Fruit fly (Drosophila melanogaster): Measurements from ENCODE around the gene Nhe1.
A peak's percentile ranks its signal among the peaks of the same experiment; 100 is the strongest.

Nhe1 gene

dm6 chr2L:131466-132270 is 25.1 kb upstream of the Nhe1 start, which contains the start of gene Gs1 (continued):
- TF ChIP-seq CG8359 (GFP tag; optimal IDR thresholded peaks at IDR 0.05; ENCODE audit: borderline replicate concordance) (peak; percentile 17), mirr (GFP tag; optimal IDR thresholded peaks at IDR 0.05) (peak; percentile 67), ato (GFP tag; IDR thresholded peaks at IDR 0.05; ENCODE audit: partially characterized antibody) (0 out of 2 replicates have a peak, but pooled peaks have one; percentile 53), CG18011 (GFP tag; optimal IDR thresholded peaks at IDR 0.05) (peak; percentile 4), CG9876 (GFP tag; optimal IDR thresholded peaks at IDR 0.05) (no peak), CG32772 (GFP tag; IDR thresholded peaks at IDR 0.05) (no peak), run (tag; optimal IDR thresholded peaks at IDR 0.05) (peak; percentile 7), CG2129 (GFP tag; IDR thresholded peaks at IDR 0.05; ENCODE audit: partially characterized antibody) (no peak), CG12769 (tag; optimal IDR thresholded peaks at IDR 0.05) (peak; percentile 77), CG42726 (GFP tag; IDR thresholded peaks at IDR 0.05; ENCODE audit: partially characterized antibody) (no peak), CG7928 (GFP tag; optimal IDR thresholded peaks at IDR 0.05) (no peak), odd (GFP tag; optimal IDR thresholded peaks at IDR 0.05) (peak; percentile 4), CG9215 (GFP tag; IDR thresholded peaks at IDR 0.05) (no peak), crol (GFP tag; IDR thresholded peaks at IDR 0.05) (peak; percentile 32; the same call in 1 of the 2 replicates), pb (GFP tag; optimal IDR thresholded peaks at IDR 0.05) (peak; percentile 30), CG13123 (GFP tag; optimal IDR thresholded peaks at IDR 0.05) (no peak), sqz (GFP tag; optimal IDR thresholded peaks at IDR 0.05) (peak; percentile 66), CG12391 (tag; optimal IDR thresholded peaks at IDR 0.05) (no peak), gcm (GFP tag; optimal IDR thresholded peaks at IDR 0.05) (peak; percentile 39), ATbp (GFP tag; optimal IDR thresholded peaks at IDR 0.05) (peak; percentile 38), sr (GFP tag; IDR thresholded peaks at IDR 0.05) (peak; percentile 70; the same call in 2 of the 3 replicates), MESR4 (GFP tag; optimal IDR thresholded peaks at IDR 0.05) (peak; percentile 49), CG11695 (GFP tag; IDR thresholded peaks at IDR 0.05) (0 out of 3 replicates have a peak, but pooled peaks have one; percentile 40), HLHmδ (GFP tag; optimal IDR thresholded peaks at IDR 0.05) (peak; percentile 30), Hr78 (GFP tag; optimal IDR thresholded peaks at IDR 0.05) (peak in 1 of 2 experiments; percentile 24), CG13287 (GFP tag; IDR thresholded peaks at IDR 0.05; ENCODE audit: partially characterized antibody) (peak; percentile 75), CrebB (tag; optimal IDR thresholded peaks at IDR 0.05) (peak; percentile 41), pros (GFP tag; optimal IDR thresholded peaks at IDR 0.05) (peak; percentile 57), Side (GFP tag; optimal IDR thresholded peaks at IDR 0.05) (peak; percentile 2), Bgb (GFP tag; IDR thresholded peaks at IDR 0.05; ENCODE audit: partially characterized antibody) (peak; percentile 50; the same call in 1 of the 2 replicates), pan (optimal IDR thresholded peaks at IDR 0.05) (no peak), pan (GFP tag; optimal IDR thresholded peaks at IDR 0.05 in 1 of 2, IDR thresholded peaks at IDR 0.05 in 1 of 2) (peak in 1 of 2 experiments; percentile 29), CG2678 (tag; optimal IDR thresholded peaks at IDR 0.05) (peak; percentile 40), CG16779 (GFP tag; IDR thresholded peaks at IDR 0.05) (0 out of 2 replicates have a peak, but pooled peaks have one; percentile 12), yki (optimal IDR thresholded peaks at IDR 0.05) (peak; percentile 36), CHES-1-like (GFP tag; optimal IDR thresholded peaks at IDR 0.05) (no peak), slp2 (GFP tag; optimal IDR thresholded peaks at IDR 0.05) (no peak), CG6683 (GFP tag; optimal IDR thresholded peaks at IDR 0.05) (no peak), kni (GFP tag; optimal IDR thresholded peaks at IDR 0.05) (peak; percentile 79), CG10543 (GFP tag; optimal IDR thresholded peaks at IDR 0.05) (peak; percentile 89), slbo (GFP tag; IDR thresholded peaks at IDR 0.05) (no peak)

All from whole organism, embryonic.